Worm (Caenorhabditis elegans) whole organism, L1 larva: ENCODE results near the gene alg-4.

Experiments used
- C16A3.4 ChIP-seq: fragments of 150-350 bp; optimal IDR thresholded peaks from 2 replicates; lab custom pipeline; 2014; ENCODE audit warnings: missing biosample characterization, missing genetic modification characterization
- alr-1 ChIP-seq: fragments of 200-800 bp; sonication (Bioruptor generic); optimal IDR thresholded peaks from 2 replicates; lab custom pipeline; 2018; ENCODE audit warnings: borderline replicate concordance, mild to moderate bottlenecking, missing genetic modification characterization, missing compliant biosample characterization
- aly-2 ChIP-seq: fragments of 150-350 bp; optimal IDR thresholded peaks from 2 replicates; lab custom pipeline; 2014; ENCODE audit warnings: missing biosample characterization, missing genetic modification characterization
- ama-1 ChIP-seq: fragments of 150-350 bp; optimal IDR thresholded peaks from 2 replicates; lab custom pipeline; 2014
- blmp-1 ChIP-seq: fragments of 150-350 bp; optimal IDR thresholded peaks from 2 replicates; lab custom pipeline; 2014; ENCODE audit warnings: missing biosample characterization, missing genetic modification characterization
- ceh-82 ChIP-seq, 3 experiments: fragments of 150-350 bp in 1 of 3; sonication (generic microtip) in 2 of 3; optimal IDR thresholded peaks; 2 replicates each; lab custom pipeline; 2014 to 2017; ENCODE audit warnings: missing biosample characterization in 3 of 3, missing genetic modification characterization in 3 of 3
- ces-1 ChIP-seq: fragments of 150-350 bp; optimal IDR thresholded peaks from 2 replicates; lab custom pipeline; 2014; ENCODE audit warnings: missing biosample characterization, missing genetic modification reagents, missing genetic modification characterization
- dpl-1 ChIP-seq, 3 experiments: fragments of 150-350 bp in 2 of 3; sonication (generic microtip) in 1 of 3; optimal IDR thresholded peaks; 2 replicates each; lab custom pipeline; 2014 to 2017; ENCODE audit warnings: missing biosample characterization in 3 of 3, missing genetic modification characterization in 3 of 3, missing genetic modification reagents in 3 of 3
- efl-1 ChIP-seq, 4 experiments: fragments of 150-350 bp; optimal IDR thresholded peaks in 3 of 4; peaks in 1 of 4; 1 replicate in 1 of 4; 2 replicates in 3 of 4; lab custom pipeline; 2014; ENCODE audit warnings: missing biosample characterization in 2 of 4, missing genetic modification characterization in 2 of 4, missing genetic modification reagents in 2 of 4
- egl-13 ChIP-seq: sonication (generic microtip); optimal IDR thresholded peaks from 2 replicates; lab custom pipeline; 2016; ENCODE audit warnings: missing genotype, missing genetic modification reagents, missing genetic modification characterization, missing compliant biosample characterization
- egl-27 ChIP-seq, 2 experiments: fragments of 150-350 bp in 1 of 2; sonication (generic microtip); optimal IDR thresholded peaks; 3 replicates each; lab custom pipeline; 2017 to 2018; ENCODE audit warnings: missing biosample characterization in 2 of 2, missing genetic modification characterization in 2 of 2, missing genetic modification reagents in 2 of 2
- fkh-10 ChIP-seq: sonication (generic microtip); optimal IDR thresholded peaks from 2 replicates; lab custom pipeline; 2017; ENCODE audit warnings: missing biosample characterization, missing genetic modification reagents, missing genetic modification characterization
- fkh-8 ChIP-seq: sonication (generic microtip); optimal IDR thresholded peaks from 2 replicates; lab custom pipeline; 2016; ENCODE audit warnings: mild to moderate bottlenecking, missing genetic modification characterization, missing compliant biosample characterization
- fos-1 ChIP-seq: fragments of 150-350 bp; optimal IDR thresholded peaks from 2 replicates; lab custom pipeline; 2014; ENCODE audit warnings: missing biosample characterization, missing genetic modification characterization
- grh-1 ChIP-seq: fragments of 200-800 bp; sonication (Bioruptor generic); IDR thresholded peaks from 2 replicates; pipeline ENCODE4 v1.3.6; 2022; ENCODE audit warnings: missing genetic modification reagents, missing genetic modification characterization, missing compliant biosample characterization
- hlh-17 ChIP-seq: fragments of 200-800 bp; sonication (Bioruptor generic); optimal IDR thresholded peaks from 2 replicates; lab custom pipeline; 2018; ENCODE audit warnings: missing genetic modification characterization, mild to moderate bottlenecking, missing compliant biosample characterization, moderate library complexity, borderline replicate concordance
- hpl-2 ChIP-seq: fragments of 150-350 bp; optimal IDR thresholded peaks from 2 replicates; lab custom pipeline; 2014; ENCODE audit warnings: missing biosample characterization, missing genetic modification reagents, missing genetic modification characterization
- irx-1 ChIP-seq: sonication (generic microtip); optimal IDR thresholded peaks from 2 replicates; lab custom pipeline; 2016; ENCODE audit warnings: missing genetic modification characterization, missing compliant biosample characterization
- lin-14 ChIP-seq: fragments of 200-800 bp; sonication (Bioruptor generic); optimal IDR thresholded peaks from 2 replicates; lab custom pipeline; 2018; ENCODE audit warnings: mild to moderate bottlenecking, missing genetic modification characterization, moderate library complexity, missing compliant biosample characterization
- lin-15B ChIP-seq: fragments of 150-350 bp; sonication (generic microtip); optimal IDR thresholded peaks from 3 replicates; lab custom pipeline; 2014; ENCODE audit warnings: missing biosample characterization, missing genetic modification characterization
- lir-3 ChIP-seq: sonication (generic microtip); optimal IDR thresholded peaks from 2 replicates; lab custom pipeline; 2016; ENCODE audit warnings: mild to moderate bottlenecking, missing genetic modification characterization, moderate library complexity, missing compliant biosample characterization; ENCODE audit not compliant: poor library complexity
- lsy-2 ChIP-seq, 2 experiments: fragments of 150-350 bp; optimal IDR thresholded peaks; 2 replicates each; lab custom pipeline; 2014; ENCODE audit warnings: missing biosample characterization in 2 of 2, missing genetic modification characterization in 2 of 2
- mdl-1 ChIP-seq, 2 experiments: fragments of 150-350 bp; optimal IDR thresholded peaks; 2 replicates each; lab custom pipeline; 2014 to 2017; ENCODE audit warnings: missing biosample characterization in 2 of 2, missing genetic modification characterization in 2 of 2, inconsistent platforms in 1 of 2
- mep-1 ChIP-seq: fragments of 150-350 bp; optimal IDR thresholded peaks from 2 replicates; lab custom pipeline; 2014; ENCODE audit warnings: missing biosample characterization, missing genetic modification characterization
- nhr-12 ChIP-seq: sonication (generic microtip); optimal IDR thresholded peaks from 2 replicates; lab custom pipeline; 2017; ENCODE audit warnings: missing biosample characterization, missing genetic modification characterization
- nhr-20 ChIP-seq: sonication (generic microtip); optimal IDR thresholded peaks from 2 replicates; lab custom pipeline; 2016; ENCODE audit warnings: mild to moderate bottlenecking, missing genetic modification characterization, missing compliant biosample characterization
- nhr-28 ChIP-seq: fragments of 150-350 bp; optimal IDR thresholded peaks from 2 replicates; lab custom pipeline; 2014; ENCODE audit warnings: missing biosample characterization, missing genetic modification characterization
- nhr-47 ChIP-seq: sonication (generic microtip); optimal IDR thresholded peaks from 2 replicates; lab custom pipeline; 2016; ENCODE audit warnings: mild to moderate bottlenecking, missing genetic modification characterization, moderate library complexity, missing compliant biosample characterization
- nhr-77 ChIP-seq: fragments of 150-350 bp; optimal IDR thresholded peaks from 2 replicates; lab custom pipeline; 2014; ENCODE audit warnings: missing biosample characterization, missing genetic modification characterization
- nhr-85 ChIP-seq: sonication (generic microtip); peaks from one replicate; lab custom pipeline; 2016; ENCODE audit warnings: missing genetic modification characterization, inconsistent platforms, missing compliant biosample characterization
- sox-4 ChIP-seq: sonication (generic microtip); optimal IDR thresholded peaks from 2 replicates; lab custom pipeline; 2016; ENCODE audit warnings: missing genetic modification characterization, missing compliant biosample characterization
- swsn-7 ChIP-seq: sonication (generic microtip); optimal IDR thresholded peaks from 2 replicates; lab custom pipeline; 2016; ENCODE audit warnings: missing genetic modification characterization, missing compliant biosample characterization
- tlp-1 ChIP-seq: fragments of 150-350 bp; optimal IDR thresholded peaks from 2 replicates; lab custom pipeline; 2014; ENCODE audit warnings: missing biosample characterization, missing genetic modification characterization
- unc-30 ChIP-seq: sonication (generic microtip); optimal IDR thresholded peaks from 2 replicates; lab custom pipeline; 2017; ENCODE audit warnings: missing biosample characterization, missing genetic modification characterization
- vab-15 ChIP-seq: sonication (generic microtip); optimal IDR thresholded peaks from 2 replicates; lab custom pipeline; 2017; ENCODE audit warnings: missing genotype, mild to moderate bottlenecking, missing genetic modification characterization, missing compliant biosample characterization
- zag-1 ChIP-seq: fragments of 150-350 bp; optimal IDR thresholded peaks from 2 replicates; lab custom pipeline; 2014; ENCODE audit warnings: missing biosample characterization, missing genetic modification characterization
- ztf-11 ChIP-seq, 2 experiments: sonication (generic microtip); optimal IDR thresholded peaks; 2 replicates each; lab custom pipeline; 2016 to 2017; ENCODE audit warnings: missing genetic modification characterization in 2 of 2, missing biosample characterization in 1 of 2, missing compliant biosample characterization in 1 of 2
- ztf-4 ChIP-seq: fragments of 150-350 bp; optimal IDR thresholded peaks from 2 replicates; lab custom pipeline; 2014; ENCODE audit warnings: missing biosample characterization, missing genetic modification characterization

Gene alg-4

DNA sequence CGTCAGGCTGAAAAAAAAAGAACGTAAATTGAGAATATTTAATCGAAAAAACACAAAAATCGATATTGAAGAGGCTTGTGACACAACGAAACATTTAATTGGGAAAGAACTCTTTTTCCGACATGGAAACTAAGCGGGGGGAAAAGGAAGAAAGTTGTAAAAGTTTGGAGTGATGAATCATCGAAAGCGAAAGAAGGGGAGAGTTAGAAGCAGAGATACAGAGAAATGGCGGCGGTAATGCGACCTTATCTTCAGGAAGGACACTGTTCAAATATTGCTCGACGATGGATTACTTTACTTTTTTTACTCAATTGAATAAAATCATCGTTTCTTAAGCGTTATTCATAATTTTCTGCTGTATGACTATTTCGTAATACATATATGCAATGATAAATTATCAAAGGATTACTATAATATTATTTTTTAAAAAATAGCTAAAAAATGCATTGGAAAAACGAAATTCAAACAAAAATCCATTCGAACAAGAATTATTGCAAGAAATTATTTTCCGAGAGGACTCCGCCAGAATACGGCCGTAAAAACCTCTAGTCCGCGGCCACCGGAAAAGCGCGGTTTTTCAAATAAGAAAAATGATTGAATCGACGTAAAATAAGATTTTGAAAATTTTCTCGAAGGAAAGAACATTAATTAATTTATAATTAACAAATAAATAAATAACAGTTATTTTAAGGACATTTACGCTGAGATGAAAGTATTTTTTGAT is 23.3 kb downstream of the alg-4 start, which contains the start of gene dhhc-4 (continued):
- peak; percentile 85 for TF ChIP-seq fkh-8 (tag; lab: Kevin White, UChicago)
- TF ChIP-seq nhr-20 (tag; lab: Kevin White, UChicago) = peak; percentile 85
- TF ChIP-seq zag-1 (tag; lab: Kevin White, UChicago) = no peak
- TF ChIP-seq egl-27 (tag; optimal IDR thresholded peaks at IDR 0.05; lab: Kevin White, UChicago) = no peak
- no peak for TF ChIP-seq nhr-77 (tag; lab: Kevin White, UChicago)
- peak; percentile 96 for TF ChIP-seq lir-3 (tag; lab: Kevin White, UChicago)
- peak; percentile 95 for TF ChIP-seq nhr-47 (tag; lab: Kevin White, UChicago)
- peak; percentile 52 to 58 (median 55) for TF ChIP-seq ceh-82 (tag; optimal IDR thresholded peaks at IDR 0.05; lab: Kevin White, UChicago)
- peak; percentile 83 for TF ChIP-seq grh-1
- TF ChIP-seq mdl-1 (tag; optimal IDR thresholded peaks at IDR 0.05; lab: Kevin White, UChicago) = no peak
- no peak for TF ChIP-seq hpl-2
- peak; percentile 12 for TF ChIP-seq C16A3.4 (tag; lab: Kevin White, UChicago)

ce11 chrIII:9867352-9867751 is 23.9 kb downstream of the alg-4 start:
- TF ChIP-seq fkh-8 (tag; lab: Kevin White, UChicago) (no peak), alr-1 (tag; lab: Kevin White, UChicago) (no peak), lin-15B (tag; lab: Kevin White, UChicago) (no peak), fos-1 (tag; lab: Kevin White, UChicago) (no peak), ama-1 (lab: Kevin White, UChicago) (no peak), egl-27 (tag; optimal IDR thresholded peaks at IDR 0.05; lab: Kevin White, UChicago) (no peak), ztf-11 (tag; optimal IDR thresholded peaks at IDR 0.05; lab: Kevin White, UChicago) (no peak), ces-1 (GFP tag; lab: Kevin White, UChicago) (peak; percentile 16), hlh-17 (GFP tag; lab: Kevin White, UChicago) (no peak), swsn-7 (tag; lab: Kevin White, UChicago) (no peak), unc-30 (no peak), blmp-1 (tag; lab: Kevin White, UChicago) (peak; percentile 19), lin-14 (GFP tag; lab: Kevin White, UChicago) (peak; percentile 33), irx-1 (tag; lab: Kevin White, UChicago) (no peak), nhr-12 (tag; lab: Kevin White, UChicago) (no peak), tlp-1 (tag; lab: Kevin White, UChicago) (no peak), hpl-2 (no peak), vab-15 (no peak), aly-2 (tag; lab: Kevin White, UChicago) (no peak), nhr-28 (tag; lab: Kevin White, UChicago) (no peak), egl-13 (tag; lab: Kevin White, UChicago) (no peak), nhr-85 (tag; lab: Kevin White, UChicago) (peak; percentile 48), ztf-4 (tag; lab: Kevin White, UChicago) (no peak), sox-4 (tag; lab: Kevin White, UChicago) (no peak), efl-1 (optimal IDR thresholded peaks at IDR 0.05; lab: Kevin White, UChicago) (no peak), efl-1 (GFP tag; optimal IDR thresholded peaks at IDR 0.05 in 1 of 2; lab: Kevin White, UChicago) (no peak), fkh-10 (GFP tag; lab: Kevin White, UChicago) (peak; percentile 80)

ce11 chrIII:9862469-9862868 is 28.8 kb downstream of the alg-4 start:
- no peak for TF ChIP-seq mep-1 (tag; lab: Kevin White, UChicago)
- TF ChIP-seq lsy-2 (tag; optimal IDR thresholded peaks at IDR 0.05; lab: Kevin White, UChicago) = peak in 1 of 2 experiments; percentile 85
- no peak for TF ChIP-seq dpl-1 (GFP tag; optimal IDR thresholded peaks at IDR 0.05; lab: Kevin White, UChicago)
